Fruit fly (Drosophila melanogaster): ENCODE data around the gene CG12310.

dm6 chr3L:15034714-15035076 is 15.9 kb downstream of the CG12310 start:
- TF ChIP-seq CG4496 (GFP tag; IDR thresholded peaks at IDR 0.05) = no peak
- no peak for TF ChIP-seq gl (tag; optimal IDR thresholded peaks at IDR 0.05)
- TF ChIP-seq CG8159 (tag; optimal IDR thresholded peaks at IDR 0.05) = no peak
- no peak for TF ChIP-seq fd96Ca (GFP tag; IDR thresholded peaks at IDR 0.05)
- TF ChIP-seq CG34367 (tag; optimal IDR thresholded peaks at IDR 0.05) = no peak
- TF ChIP-seq EcR (GFP tag; optimal IDR thresholded peaks at IDR 0.05) = no peak
- no peak for TF ChIP-seq Pif1B (GFP tag; optimal IDR thresholded peaks at IDR 0.05)
- TF ChIP-seq rn (GFP tag; IDR thresholded peaks at IDR 0.05) = no peak
- no peak for TF ChIP-seq CG17806 (tag; optimal IDR thresholded peaks at IDR 0.05)
- TF ChIP-seq D1 (tag; optimal IDR thresholded peaks at IDR 0.05) = no peak
- no peak for TF ChIP-seq CG10348 (GFP tag; IDR thresholded peaks at IDR 0.05)
- TF ChIP-seq Snoo (tag; optimal IDR thresholded peaks at IDR 0.05) = no peak
